Fruit fly (Drosophila melanogaster) whole organism, pupa: ENCODE measurements around the gene Grx3.

ENCODE experiments used
- CG10348 ChIP-seq: fragments of 200-800 bp; sonication (Bioruptor generic); IDR thresholded peaks from 2 replicates; pipeline ENCODE4 v1.3.6; 2022; ENCODE audit warnings: missing biosample characterization, missing genetic modification characterization
- CG13204 ChIP-seq: fragments of 200-800 bp; sonication (Bioruptor generic); optimal IDR thresholded peaks from 2 replicates; lab custom pipeline; 2018; ENCODE audit warnings: missing biosample characterization, mild to moderate bottlenecking, missing genetic modification characterization, moderate library complexity
- CG32121 ChIP-seq: fragments of 200-800 bp; sonication (Bioruptor generic); IDR thresholded peaks from 2 replicates; pipeline ENCODE4 v1.3.6; 2022; ENCODE audit warnings: missing biosample characterization, missing genetic modification characterization
- CG34367 ChIP-seq: fragments of 200-800 bp; sonication (Bioruptor generic); optimal IDR thresholded peaks from 2 replicates; lab custom pipeline; 2018; ENCODE audit warnings: missing biosample characterization, mild to moderate bottlenecking, missing genetic modification characterization
- CG8159 ChIP-seq: fragments of 200-800 bp; sonication (Bioruptor generic); optimal IDR thresholded peaks from 3 replicates; lab custom pipeline; 2018; ENCODE audit warnings: missing biosample characterization, mild to moderate bottlenecking, missing genetic modification characterization, moderate library complexity
- CG9948 ChIP-seq: fragments of 200-800 bp; sonication (Bioruptor generic); optimal IDR thresholded peaks from 2 replicates; lab custom pipeline; 2018; ENCODE audit warnings: missing biosample characterization, mild to moderate bottlenecking, missing genetic modification characterization, moderate library complexity
- D1 ChIP-seq: fragments of 200-800 bp; sonication (Bioruptor generic); optimal IDR thresholded peaks from 2 replicates; lab custom pipeline; 2018; ENCODE audit warnings: missing biosample characterization, mild to moderate bottlenecking, missing genetic modification characterization, moderate library complexity
- EcR ChIP-seq: fragments of 200-800 bp; sonication (Bioruptor generic); optimal IDR thresholded peaks from 3 replicates; lab custom pipeline; 2019; ENCODE audit warnings: missing biosample characterization, missing genetic modification characterization, mild to moderate bottlenecking, moderate library complexity, missing genetic modification reagents
- Ets98B ChIP-seq: fragments of 200-800 bp; sonication (Bioruptor generic); IDR thresholded peaks from 2 replicates; pipeline ENCODE4 v1.3.6; 2022; ENCODE audit warnings: missing biosample characterization, missing genetic modification characterization
- Pif1A ChIP-seq: fragments of 200-800 bp; sonication (Bioruptor generic); optimal IDR thresholded peaks from 3 replicates; lab custom pipeline; 2016; ENCODE audit warnings: missing biosample characterization, missing genetic modification characterization
- Snoo ChIP-seq: fragments of 200-800 bp; sonication (Bioruptor generic); optimal IDR thresholded peaks from 3 replicates; lab custom pipeline; 2017; ENCODE audit warnings: missing biosample characterization, mild to moderate bottlenecking, missing genetic modification characterization, inconsistent platforms
- fd96Ca ChIP-seq: fragments of 200-800 bp; sonication (Bioruptor generic); IDR thresholded peaks from 3 replicates; pipeline ENCODE4 v1.3.6; 2022; ENCODE audit warnings: missing biosample characterization, missing genetic modification characterization

DNA sequence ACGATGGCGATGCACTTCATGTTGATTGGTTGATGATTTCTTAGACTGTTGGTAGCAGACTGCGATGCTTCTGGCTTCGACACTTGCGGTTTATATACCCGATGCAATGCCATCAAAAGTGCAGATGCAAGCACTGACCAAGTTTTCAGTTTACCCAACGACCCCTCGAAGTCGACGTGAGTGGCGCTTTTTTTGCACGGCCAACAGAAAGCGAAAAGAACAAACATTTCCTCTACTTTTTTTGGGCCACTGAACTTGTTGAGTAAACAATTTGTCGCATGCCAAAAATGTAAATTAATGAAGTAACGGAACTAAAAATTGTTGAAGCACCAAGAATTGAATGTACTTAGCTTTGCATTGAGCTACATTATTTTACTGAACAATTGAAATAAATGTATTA is 45.3 kb downstream of the Grx3 start, which contains the start of gene Vm34Ca:
- no peak for TF ChIP-seq D1
- TF ChIP-seq CG34367 (tag; lab: Kevin White, UChicago), result no peak
- no peak for TF ChIP-seq CG13204
- TF ChIP-seq fd96Ca (GFP tag; lab: Robert Waterston, UW), result no peak
- no peak for TF ChIP-seq Pif1A (GFP tag; lab: Kevin White, UChicago)
- TF ChIP-seq EcR (GFP tag; lab: Kevin White, UChicago), result no peak
- no peak for TF ChIP-seq Ets98B
- no peak for TF ChIP-seq CG8159
- no peak for TF ChIP-seq CG32121 (GFP tag; lab: Robert Waterston, UW)
- no peak for TF ChIP-seq CG10348
- no peak for TF ChIP-seq Snoo (tag; lab: Kevin White, UChicago)
- no peak for TF ChIP-seq CG9948 (tag; lab: Kevin White, UChicago)
